Worm (Caenorhabditis elegans) whole organism, L3 larva: Measurements from ENCODE around the gene ZK816.3.
A peak's percentile ranks its signal among the peaks of the same experiment; 100 is the strongest.

Experiments used
- R02D3.7 ChIP-seq: fragments of 150-350 bp; optimal IDR thresholded peaks from 2 replicates; lab custom pipeline; 2014; ENCODE audit warnings: missing biosample characterization, missing genetic modification characterization
- ZK546.5 ChIP-seq: sonication (generic microtip); optimal IDR thresholded peaks from 2 replicates; lab custom pipeline; 2017; ENCODE audit warnings: missing biosample characterization, missing genetic modification characterization
- aly-2 ChIP-seq: fragments of 150-350 bp; optimal IDR thresholded peaks from 2 replicates; lab custom pipeline; 2014; ENCODE audit warnings: missing biosample characterization, missing genetic modification characterization
- ceh-16 ChIP-seq: sonication (generic microtip); optimal IDR thresholded peaks from 2 replicates; lab custom pipeline; 2017; ENCODE audit warnings: missing biosample characterization, missing genetic modification characterization
- ceh-28 ChIP-seq: fragments of 150-350 bp; optimal IDR thresholded peaks from 2 replicates; lab custom pipeline; 2014; ENCODE audit warnings: missing biosample characterization, missing genetic modification reagents, missing genetic modification characterization
- ceh-9 ChIP-seq: sonication (generic microtip); optimal IDR thresholded peaks from 2 replicates; lab custom pipeline; 2018; ENCODE audit warnings: missing biosample characterization, missing genetic modification characterization
- daf-12 ChIP-seq: fragments of 150-350 bp; optimal IDR thresholded peaks from 2 replicates; lab custom pipeline; 2014; ENCODE audit warnings: missing biosample characterization, missing genetic modification reagents, missing genetic modification characterization
- egl-5 ChIP-seq: fragments of 150-350 bp; optimal IDR thresholded peaks from 2 replicates; lab custom pipeline; 2017; ENCODE audit warnings: missing biosample characterization, missing genetic modification reagents, missing genetic modification characterization, inconsistent platforms
- elt-1 ChIP-seq: fragments of 150-350 bp; optimal IDR thresholded peaks from 2 replicates; lab custom pipeline; 2014; ENCODE audit warnings: missing biosample characterization, missing genetic modification characterization
- elt-2 ChIP-seq: sonication (generic microtip); optimal IDR thresholded peaks from 2 replicates; lab custom pipeline; 2016; ENCODE audit warnings: missing genetic modification reagents, mild to moderate bottlenecking, missing genetic modification characterization, missing compliant biosample characterization
- elt-3 ChIP-seq, 3 experiments: fragments of 150-350 bp in 1 of 3; sonication (generic microtip) in 2 of 3; optimal IDR thresholded peaks; 2 replicates in 2 of 3; 4 replicates in 1 of 3; lab custom pipeline; 2014 to 2017; ENCODE audit warnings: missing biosample characterization in 3 of 3, missing genetic modification characterization in 3 of 3
- eor-1 ChIP-seq, 2 experiments: fragments of 150-350 bp; optimal IDR thresholded peaks; 2 replicates each; lab custom pipeline; 2014 to 2018; ENCODE audit warnings: missing biosample characterization in 2 of 2, missing genetic modification characterization in 2 of 2
- fkh-10 ChIP-seq: sonication (generic microtip); optimal IDR thresholded peaks from 2 replicates; lab custom pipeline; 2017; ENCODE audit warnings: missing biosample characterization, missing genetic modification reagents, missing genetic modification characterization
- fkh-2 ChIP-seq: fragments of 150-350 bp; optimal IDR thresholded peaks from 2 replicates; lab custom pipeline; 2014; ENCODE audit warnings: missing biosample characterization, missing genetic modification reagents, missing genetic modification characterization
- hmg-11 ChIP-seq: sonication (generic microtip); optimal IDR thresholded peaks from 2 replicates; lab custom pipeline; 2016; ENCODE audit warnings: missing genetic modification characterization, missing compliant biosample characterization
- jun-1 ChIP-seq: fragments of 150-350 bp; optimal IDR thresholded peaks from 2 replicates; lab custom pipeline; 2014; ENCODE audit warnings: missing biosample characterization, missing genetic modification reagents, missing genetic modification characterization
- lin-15B ChIP-seq: fragments of 150-350 bp; optimal IDR thresholded peaks from 2 replicates; lab custom pipeline; 2014; ENCODE audit warnings: missing biosample characterization, missing genetic modification characterization
- lin-39 ChIP-seq: fragments of 150-350 bp; optimal IDR thresholded peaks from 2 replicates; lab custom pipeline; 2018; ENCODE audit warnings: missing biosample characterization, missing genetic modification reagents, missing genetic modification characterization
- lsy-12 ChIP-seq: sonication (generic microtip); optimal IDR thresholded peaks from 2 replicates; lab custom pipeline; 2016; ENCODE audit warnings: mild to moderate bottlenecking, missing genetic modification characterization, missing compliant biosample characterization
- nfya-1 ChIP-seq: sonication (generic microtip); optimal IDR thresholded peaks from 2 replicates; lab custom pipeline; 2017; ENCODE audit warnings: missing genetic modification characterization, mild to moderate bottlenecking, missing compliant biosample characterization, antibody characterized with exemption, moderate library complexity; ENCODE audit not compliant: insufficient read depth
- nhr-11 ChIP-seq: fragments of 150-350 bp; optimal IDR thresholded peaks from 2 replicates; lab custom pipeline; 2014; ENCODE audit warnings: missing biosample characterization, missing genetic modification characterization
- nhr-12 ChIP-seq: fragments of 150-350 bp; optimal IDR thresholded peaks from 2 replicates; lab custom pipeline; 2014; ENCODE audit warnings: missing biosample characterization, missing genetic modification characterization
- nhr-23 ChIP-seq: fragments of 150-350 bp; optimal IDR thresholded peaks from 2 replicates; lab custom pipeline; 2014; ENCODE audit warnings: missing biosample characterization, missing genetic modification reagents, missing genetic modification characterization
- nhr-237 ChIP-seq: fragments of 150-350 bp; optimal IDR thresholded peaks from 2 replicates; lab custom pipeline; 2014; ENCODE audit warnings: missing biosample characterization, missing genetic modification characterization
- nhr-43 ChIP-seq: sonication (generic microtip); optimal IDR thresholded peaks from 2 replicates; lab custom pipeline; 2016; ENCODE audit warnings: mild to moderate bottlenecking, missing genetic modification characterization, missing compliant biosample characterization; ENCODE audit not compliant: poor library complexity, severe bottlenecking
- nhr-76 ChIP-seq: fragments of 150-350 bp; sonication (generic microtip); optimal IDR thresholded peaks from 5 replicates; lab custom pipeline; 2014; ENCODE audit warnings: missing biosample characterization, missing genetic modification characterization
- pha-4 ChIP-seq: fragments of 150-350 bp; optimal IDR thresholded peaks from 2 replicates; lab custom pipeline; 2014; ENCODE audit warnings: missing biosample characterization, missing genetic modification reagents, missing genetic modification characterization
- pqm-1 ChIP-seq: fragments of 150-350 bp; optimal IDR thresholded peaks from 2 replicates; lab custom pipeline; 2017; ENCODE audit warnings: missing biosample characterization, missing genetic modification characterization, inconsistent platforms
- sea-2 ChIP-seq: fragments of 150-350 bp; sonication (generic microtip); optimal IDR thresholded peaks from 4 replicates; lab custom pipeline; 2014; ENCODE audit warnings: missing biosample characterization, missing genetic modification reagents, missing genetic modification characterization
- snpc-4 ChIP-seq: fragments of 150-350 bp; optimal IDR thresholded peaks from 2 replicates; lab custom pipeline; 2014; ENCODE audit warnings: missing biosample characterization, missing genetic modification characterization
- tbx-2 ChIP-seq: sonication (generic microtip); optimal IDR thresholded peaks from 2 replicates; lab custom pipeline; 2016; ENCODE audit warnings: mild to moderate bottlenecking, missing genetic modification characterization, missing compliant biosample characterization
- unc-39 ChIP-seq: sonication (generic microtip); optimal IDR thresholded peaks from 4 replicates; lab custom pipeline; 2017; ENCODE audit warnings: missing biosample characterization, missing genetic modification characterization
- unc-62 ChIP-seq: fragments of 150-350 bp; sonication (generic microtip); optimal IDR thresholded peaks from 4 replicates; lab custom pipeline; 2014; ENCODE audit warnings: missing biosample characterization, missing genetic modification reagents, missing genetic modification characterization
- ztf-11 ChIP-seq: fragments of 150-350 bp; optimal IDR thresholded peaks from 2 replicates; lab custom pipeline; 2014; ENCODE audit warnings: missing biosample characterization, missing genetic modification characterization
- ztf-4 ChIP-seq: fragments of 150-350 bp; optimal IDR thresholded peaks from 2 replicates; lab custom pipeline; 2014; ENCODE audit warnings: missing biosample characterization, missing genetic modification characterization

ZK816.3 gene

DNA sequence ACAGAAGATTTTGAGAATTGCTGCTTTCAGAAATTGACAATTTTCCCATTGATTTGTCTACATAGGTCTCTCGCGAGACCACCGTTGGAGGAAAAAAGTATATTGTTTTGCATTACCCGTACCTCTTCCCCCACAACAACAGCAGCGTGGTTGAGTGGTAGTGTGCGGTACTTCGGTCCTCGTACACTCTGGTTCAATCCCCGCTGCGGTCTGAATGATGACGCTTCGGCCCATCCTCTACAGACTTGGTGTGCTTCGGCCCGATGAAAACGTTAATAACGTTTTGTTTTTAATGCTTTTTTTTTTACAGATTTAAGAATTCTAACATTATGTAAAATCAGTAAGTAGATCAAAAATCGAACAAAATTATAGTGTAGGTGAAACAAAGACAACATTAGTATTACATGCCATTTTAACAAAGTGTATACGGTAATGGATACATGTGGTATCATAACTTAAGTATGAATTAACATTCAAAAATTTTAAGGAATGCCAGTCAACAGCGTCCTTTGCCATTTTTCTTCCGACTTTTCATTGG, at the start of gene ZK816.3:
ZK816.3 (plus strand) TSS at position 488 of the 538 bp plus-strand sequence.
- TF ChIP-seq pha-4 (tag; lab: Kevin White, UChicago) (peak; percentile 0), nhr-43 (tag; lab: Kevin White, UChicago) (peak; percentile 24), lin-15B (no peak), R02D3.7 (no peak), hmg-11 (tag; lab: Kevin White, UChicago) (no peak), snpc-4 (tag; lab: Kevin White, UChicago) (no peak), nhr-23 (tag; lab: Kevin White, UChicago) (peak; percentile 7), daf-12 (tag; lab: Kevin White, UChicago) (no peak)

DNA sequence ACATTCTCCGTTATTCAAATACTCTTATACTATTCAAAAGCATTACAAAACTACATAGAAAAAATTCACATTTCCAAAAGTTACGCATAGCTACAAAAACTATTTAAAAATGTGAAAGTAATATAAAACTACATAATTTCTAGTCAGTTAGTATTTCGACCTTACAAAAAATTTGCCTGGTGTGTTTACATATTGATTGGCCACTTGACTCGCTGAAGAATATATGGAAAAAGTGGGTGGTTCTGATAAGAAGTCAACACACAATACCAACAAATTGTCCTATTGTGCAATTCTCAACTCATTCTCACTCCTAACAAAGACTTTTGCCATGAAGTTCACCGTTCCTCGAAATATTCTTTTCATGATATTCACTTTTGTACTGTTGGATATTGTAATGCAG, 49.6 kb upstream of the ZK816.3 start, which contains the start of gene K09C4.1:
K09C4.1 (plus strand) TSS at position 301 of the 400 bp plus-strand sequence.
- TF ChIP-seq fkh-2 (no peak), unc-62 (GFP tag; lab: Kevin White, UChicago) (no peak), ceh-9 (no peak), elt-1 (tag; lab: Kevin White, UChicago) (no peak), ceh-16 (no peak), egl-5 (no peak), ceh-28 (tag; lab: Kevin White, UChicago) (no peak), daf-12 (tag; lab: Kevin White, UChicago) (no peak), pha-4 (tag; lab: Kevin White, UChicago) (no peak), unc-39 (tag; lab: Kevin White, UChicago) (no peak), ztf-4 (tag; lab: Kevin White, UChicago) (no peak)

DNA sequence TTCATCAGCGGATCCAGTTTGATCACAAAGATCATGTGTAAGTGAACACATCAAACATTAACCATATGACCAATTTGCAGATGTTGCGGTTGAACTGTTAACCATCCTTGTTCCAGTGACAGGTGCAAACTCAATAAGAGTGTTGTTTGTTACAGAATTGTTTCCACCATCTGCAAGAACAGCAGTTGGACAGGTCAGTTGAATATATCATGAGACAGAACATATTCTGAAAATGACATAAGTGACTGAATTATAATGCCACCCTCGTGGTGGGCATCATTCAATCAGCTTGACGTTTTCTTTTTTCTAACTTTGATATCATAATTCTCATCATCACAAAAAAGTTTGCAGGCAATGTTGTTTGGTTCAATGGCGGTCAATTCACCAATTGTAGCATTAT, 47.6 kb upstream of the ZK816.3 start:
- no peak for TF ChIP-seq nhr-76 (tag; lab: Kevin White, UChicago)
- TF ChIP-seq nhr-11 (tag; lab: Kevin White, UChicago): no peak
- no peak for TF ChIP-seq tbx-2 (tag; lab: Kevin White, UChicago)
- no peak for TF ChIP-seq lsy-12 (tag; lab: Kevin White, UChicago)
- no peak for TF ChIP-seq ceh-16
- no peak for TF ChIP-seq nhr-237 (tag; lab: Kevin White, UChicago)
- TF ChIP-seq nhr-23 (tag; lab: Kevin White, UChicago): no peak
- TF ChIP-seq jun-1: no peak
- TF ChIP-seq elt-3 (tag; optimal IDR thresholded peaks at IDR 0.05; lab: Kevin White, UChicago): no peak
- no peak for TF ChIP-seq fkh-10 (GFP tag; lab: Kevin White, UChicago)
- TF ChIP-seq egl-5: no peak
- no peak for TF ChIP-seq nhr-12 (tag; lab: Kevin White, UChicago)
- no peak for TF ChIP-seq pqm-1
- TF ChIP-seq lin-39: no peak
- no peak for TF ChIP-seq snpc-4 (tag; lab: Kevin White, UChicago)
- no peak for TF ChIP-seq aly-2
- TF ChIP-seq nfya-1 (tag; lab: Kevin White, UChicago): no peak
- no peak for TF ChIP-seq ZK546.5

DNA sequence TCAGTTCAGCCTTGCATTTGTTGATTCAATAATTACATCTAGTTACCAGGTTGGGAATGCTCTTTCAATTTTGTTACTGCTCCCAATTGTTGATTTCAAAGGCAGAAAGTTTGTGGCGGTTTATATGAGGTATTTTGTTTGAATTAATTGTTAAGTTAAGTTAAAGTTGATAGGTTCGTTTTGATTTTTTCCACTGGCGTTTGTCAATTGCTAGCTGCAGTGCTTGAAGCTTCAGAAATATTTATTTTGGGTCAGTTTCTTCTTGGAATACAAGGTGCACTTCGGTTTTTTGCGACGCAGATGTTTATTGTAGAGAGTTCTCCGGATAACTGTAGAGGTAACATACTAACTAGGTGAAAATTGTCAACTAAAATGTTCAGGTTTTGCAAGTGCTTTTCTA, 46.4 kb upstream of the ZK816.3 start, which contains the start of gene F11D5.5:
F11D5.5 (plus strand) TSS at position 301 of the 400 bp plus-strand sequence.
- no peak for TF ChIP-seq ztf-11 (tag; lab: Kevin White, UChicago)
- TF ChIP-seq eor-1 (tag; optimal IDR thresholded peaks at IDR 0.05; lab: Kevin White, UChicago): no peak
- TF ChIP-seq pqm-1: no peak
- no peak for TF ChIP-seq hmg-11 (tag; lab: Kevin White, UChicago)
- TF ChIP-seq jun-1: no peak
- TF ChIP-seq sea-2 (GFP tag; lab: Kevin White, UChicago): no peak
- no peak for TF ChIP-seq daf-12 (tag; lab: Kevin White, UChicago)
- no peak for TF ChIP-seq elt-2 (tag; lab: Kevin White, UChicago)
- no peak for TF ChIP-seq aly-2
- TF ChIP-seq, all 47 proteins: peak for 0

DNA sequence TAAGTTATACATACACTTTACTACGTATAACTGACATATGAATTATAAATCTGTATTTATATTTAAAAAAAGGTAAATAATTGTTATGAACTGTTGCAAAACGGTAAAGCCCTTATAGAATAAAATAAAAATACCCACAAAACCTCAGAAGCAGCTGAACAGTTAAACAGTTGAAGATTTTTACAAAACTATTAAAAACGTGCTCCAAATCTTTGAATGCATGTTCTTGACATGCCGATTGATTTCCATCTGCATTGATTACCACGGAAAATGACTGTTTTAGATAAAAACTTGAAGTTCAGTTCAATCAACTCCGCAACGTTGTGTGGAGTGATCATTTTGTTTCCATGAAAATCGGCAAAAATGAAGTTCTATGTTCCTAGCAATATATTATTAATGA, 44.1 kb upstream of the ZK816.3 start, which contains the start of gene F11D5.7:
F11D5.7 (plus strand) TSS at position 301 of the 400 bp plus-strand sequence.
- TF ChIP-seq pqm-1: no peak
- TF ChIP-seq pha-4 (tag; lab: Kevin White, UChicago): no peak
